Fruit fly (Drosophila melanogaster) whole organism, wandering third instar larva: Measurements from ENCODE around the gene pigeon.

Experiments used
- Abd-B ChIP-seq: fragments of >200 bp; optimal IDR thresholded peaks from 2 replicates; lab custom pipeline; 2017; ENCODE audit warnings: missing biosample characterization, missing genetic modification characterization
- CG32264 ChIP-seq: fragments of 200-800 bp; sonication (Bioruptor generic); optimal IDR thresholded peaks from 2 replicates; lab custom pipeline; 2016; ENCODE audit warnings: missing biosample characterization, missing genetic modification characterization
- CG9705 ChIP-seq: fragments of 200-800 bp; sonication (Bioruptor generic); optimal IDR thresholded peaks from 2 replicates; lab custom pipeline; 2018; ENCODE audit warnings: missing biosample characterization, mild to moderate bottlenecking, missing genetic modification characterization
- CrebA ChIP-seq: fragments of 200-800 bp; sonication (Bioruptor generic); optimal IDR thresholded peaks from 2 replicates; lab custom pipeline; 2016; ENCODE audit warnings: missing biosample characterization, mild to moderate bottlenecking, missing genetic modification characterization, borderline replicate concordance
- Dfd ChIP-seq: fragments of >200 bp; optimal IDR thresholded peaks from 2 replicates; lab custom pipeline; 2017; ENCODE audit warnings: missing biosample characterization, missing genetic modification characterization
- HLH106 ChIP-seq: fragments of 200-800 bp; optimal IDR thresholded peaks from 3 replicates; lab custom pipeline; 2019; ENCODE audit warnings: missing biosample characterization, mild to moderate bottlenecking, missing genetic modification characterization, moderate library complexity
- Hnf4 ChIP-seq: fragments of 200-800 bp; sonication (Bioruptor generic); optimal IDR thresholded peaks from 2 replicates; lab custom pipeline; 2016; ENCODE audit warnings: missing biosample characterization, mild to moderate bottlenecking, missing genetic modification characterization
- Hr83 ChIP-seq: fragments of 200-300 bp; sonication (Bioruptor generic); optimal IDR thresholded peaks from 2 replicates; lab custom pipeline; 2016; ENCODE audit warnings: missing biosample characterization, mild to moderate bottlenecking, missing genetic modification characterization, moderate library complexity; ENCODE audit not compliant: poor library complexity, severe bottlenecking
- Jra ChIP-seq: sonication (Bioruptor generic); optimal IDR thresholded peaks from 2 replicates; lab custom pipeline; 2016; ENCODE audit warnings: missing biosample characterization, missing genetic modification characterization
- N ChIP-seq: fragments of >200 bp; optimal IDR thresholded peaks from 2 replicates; lab custom pipeline; 2018; ENCODE audit warnings: missing biosample characterization, missing external identifiers, missing genetic modification characterization
- OdsH ChIP-seq: fragments of 200-800 bp; sonication (Bioruptor generic); optimal IDR thresholded peaks from 2 replicates; lab custom pipeline; 2016; ENCODE audit warnings: missing biosample characterization, mild to moderate bottlenecking, missing genetic modification characterization
- Rel ChIP-seq, 2 experiments: fragments of 200-800 bp; sonication (Bioruptor generic) in 1 of 2; optimal IDR thresholded peaks; 2 replicates in 1 of 2; 3 replicates in 1 of 2; lab custom pipeline; 2016 to 2019; ENCODE audit warnings: mild to moderate bottlenecking in 2 of 2, missing biosample characterization in 2 of 2, missing genetic modification characterization in 2 of 2, moderate library complexity in 1 of 2
- Sp1 ChIP-seq: fragments of 200-800 bp; sonication (Bioruptor generic); optimal IDR thresholded peaks from 3 replicates; lab custom pipeline; 2019; ENCODE audit warnings: missing biosample characterization, mild to moderate bottlenecking, missing genetic modification characterization, moderate library complexity
- Vsx2 ChIP-seq: fragments of 200-300, 225-300 bp; sonication (Bioruptor generic); optimal IDR thresholded peaks from 2 replicates; lab custom pipeline; 2018; ENCODE audit warnings: missing biosample characterization, missing genetic modification characterization; ENCODE audit not compliant: partially characterized antibody
- br ChIP-seq: fragments of 200-800 bp; sonication (Bioruptor generic); optimal IDR thresholded peaks from 2 replicates; lab custom pipeline; 2016; ENCODE audit warnings: missing biosample characterization, missing genetic modification characterization
- brk ChIP-seq: fragments of 200-800 bp; sonication (Bioruptor generic); optimal IDR thresholded peaks from 2 replicates; lab custom pipeline; 2016; ENCODE audit warnings: missing biosample characterization, mild to moderate bottlenecking, missing genetic modification characterization
- dl ChIP-seq, 2 experiments: fragments of 175-275, 200-275 bp in 1 of 2; fragments of 200-275 bp in 1 of 2; sonication (Bioruptor generic); optimal IDR thresholded peaks; lab custom pipeline; 2018; ENCODE audit warnings: mild to moderate bottlenecking in 2 of 2, missing biosample characterization in 2 of 2, missing genetic modification characterization in 2 of 2, moderate library complexity in 2 of 2; ENCODE audit not compliant: partially characterized antibody in 2 of 2, insufficient read depth in 1 of 2
- dmrt93B ChIP-seq: fragments of 200-800 bp; sonication (Bioruptor generic); optimal IDR thresholded peaks from 2 replicates; lab custom pipeline; 2018; ENCODE audit warnings: missing biosample characterization, mild to moderate bottlenecking, missing genetic modification characterization
- dsf ChIP-seq: sonication (Bioruptor generic); optimal IDR thresholded peaks from 2 replicates; lab custom pipeline; 2016; ENCODE audit warnings: missing biosample characterization, missing genetic modification characterization, borderline replicate concordance
- ey ChIP-seq: fragments of 200-800 bp; sonication (Bioruptor generic); optimal IDR thresholded peaks from 2 replicates; lab custom pipeline; 2016; ENCODE audit warnings: missing biosample characterization, missing genetic modification characterization
- foxo ChIP-seq, 2 experiments: fragments of 200-800 bp; sonication (Bioruptor generic); optimal IDR thresholded peaks; 2 replicates in 1 of 2; 3 replicates in 1 of 2; lab custom pipeline; 2016 to 2017; ENCODE audit warnings: missing biosample characterization in 2 of 2, missing genetic modification characterization in 2 of 2
- fru ChIP-seq: fragments of 200-800 bp; sonication (Bioruptor generic); optimal IDR thresholded peaks from 3 replicates; lab custom pipeline; 2016; ENCODE audit warnings: missing biosample characterization, mild to moderate bottlenecking, missing genetic modification characterization
- h ChIP-seq: fragments of 200-800 bp; sonication (Bioruptor generic); optimal IDR thresholded peaks from 3 replicates; lab custom pipeline; 2016; ENCODE audit warnings: missing biosample characterization, mild to moderate bottlenecking, missing genetic modification characterization
- jim ChIP-seq: fragments of 175-275, 200-325 bp; sonication (Bioruptor generic); optimal IDR thresholded peaks from 2 replicates; lab custom pipeline; 2016; ENCODE audit warnings: missing biosample characterization, mild to moderate bottlenecking, missing genetic modification characterization
- psq ChIP-seq: fragments of 200-800 bp; sonication (Bioruptor generic); optimal IDR thresholded peaks from 3 replicates; lab custom pipeline; 2017; ENCODE audit warnings: missing biosample characterization, mild to moderate bottlenecking, missing genetic modification characterization, moderate library complexity
- rgr ChIP-seq: fragments of 200-800 bp; sonication (Bioruptor generic); optimal IDR thresholded peaks from 3 replicates; lab custom pipeline; 2016; ENCODE audit warnings: missing biosample characterization, mild to moderate bottlenecking, missing genetic modification characterization
- sage ChIP-seq: fragments of 200-800 bp; sonication (Bioruptor generic); optimal IDR thresholded peaks from 2 replicates; lab custom pipeline; 2016; ENCODE audit warnings: missing biosample characterization, mild to moderate bottlenecking, missing genetic modification characterization
- sv ChIP-seq: fragments of 200-800 bp; sonication (Bioruptor generic); optimal IDR thresholded peaks from 3 replicates; lab custom pipeline; 2016; ENCODE audit warnings: missing biosample characterization, missing genetic modification characterization
- tai ChIP-seq: sonication (Bioruptor generic); optimal IDR thresholded peaks from 2 replicates; lab custom pipeline; 2016; ENCODE audit warnings: missing biosample characterization, missing genetic modification characterization
- usp ChIP-seq: fragments of >200 bp; optimal IDR thresholded peaks from 2 replicates; lab custom pipeline; 2017; ENCODE audit warnings: missing biosample characterization, missing genetic modification characterization
- woc ChIP-seq: sonication (Bioruptor generic); optimal IDR thresholded peaks from 2 replicates; lab custom pipeline; 2016; ENCODE audit warnings: missing biosample characterization, mild to moderate bottlenecking, missing genetic modification characterization

pigeon gene

DNA sequence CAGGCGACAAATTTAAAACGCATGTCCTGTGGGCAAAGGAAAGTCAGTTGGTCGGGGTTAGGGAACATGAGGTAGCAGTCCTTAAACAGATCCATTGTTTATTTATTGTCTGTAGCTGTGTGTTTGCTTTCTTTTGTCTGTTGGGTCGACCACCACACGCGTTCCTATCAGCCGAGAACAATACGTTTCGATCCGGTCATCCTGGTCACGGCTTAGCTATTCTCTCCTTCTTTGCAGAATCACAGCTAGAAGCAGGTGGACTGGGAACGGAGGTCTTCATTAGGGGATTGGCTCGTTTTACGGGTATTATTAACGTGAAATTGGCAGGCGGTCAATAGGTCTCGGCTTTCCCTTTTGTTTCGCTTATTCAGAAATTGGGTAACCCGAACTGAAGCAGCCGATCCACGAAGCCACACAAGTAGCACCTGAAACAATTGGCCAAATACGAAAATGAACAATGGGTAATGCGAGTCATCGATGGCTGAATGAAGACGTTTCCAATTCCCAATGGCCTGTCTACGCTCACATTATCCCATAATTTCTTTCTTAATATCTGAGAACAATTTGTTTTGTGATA, 34.3 kb downstream of the pigeon start:
- TF ChIP-seq psq, result no peak
- no peak for TF ChIP-seq dsf
- no peak for TF ChIP-seq N (GFP tag; lab: Kevin White, UChicago)
- no peak for TF ChIP-seq CG32264
- TF ChIP-seq Dfd (GFP tag; lab: Kevin White, UChicago), result no peak
- TF ChIP-seq dmrt93B, result no peak
- no peak for TF ChIP-seq usp (GFP tag; lab: Kevin White, UChicago)
- no peak for TF ChIP-seq foxo (GFP tag; optimal IDR thresholded peaks at IDR 0.05; lab: Kevin White, UChicago)
- no peak for TF ChIP-seq h (GFP tag; lab: Kevin White, UChicago)
- no peak for TF ChIP-seq tai (GFP tag; lab: Kevin White, UChicago)

DNA sequence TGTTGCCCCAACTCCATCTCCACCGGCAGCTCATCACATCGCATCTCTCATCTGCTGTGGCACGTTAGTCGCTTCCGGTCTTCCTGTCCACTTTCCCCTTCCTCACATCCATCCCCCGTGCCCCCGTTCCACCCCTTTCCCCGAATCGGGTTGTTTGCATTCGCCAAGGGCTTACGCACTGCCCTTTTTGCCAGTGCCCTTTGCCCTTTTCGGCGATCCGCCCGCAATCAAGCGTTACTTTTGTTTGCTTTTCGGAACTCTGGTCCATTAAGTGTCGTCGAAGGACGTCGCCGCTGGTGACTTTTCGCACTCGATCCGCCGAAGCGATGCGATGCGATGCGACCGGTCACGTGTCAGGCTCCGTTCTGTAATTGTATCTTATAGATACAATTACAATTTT, 36.5 kb downstream of the pigeon start:
- TF ChIP-seq woc, result no peak
- TF ChIP-seq sage, result no peak
- no peak for TF ChIP-seq Abd-B (GFP tag; lab: Kevin White, UChicago)
- no peak for TF ChIP-seq CG9705 (GFP tag; lab: Kevin White, UChicago)
- TF ChIP-seq Hr83 (GFP tag; lab: Kevin White, UChicago), result no peak
- no peak for TF ChIP-seq Dfd (GFP tag; lab: Kevin White, UChicago)
- no peak for TF ChIP-seq Sp1 (GFP tag; lab: Kevin White, UChicago)
- TF ChIP-seq fru, result no peak
- no peak for TF ChIP-seq jim (GFP tag; lab: Kevin White, UChicago)
- no peak for TF ChIP-seq rgr (GFP tag; lab: Kevin White, UChicago)
- no peak for TF ChIP-seq dl (GFP tag; optimal IDR thresholded peaks at IDR 0.05; lab: Kevin White, UChicago; ENCODE audit: insufficient read depth in 1 of 2, partially characterized antibody in 2 of 2)
- TF ChIP-seq, all 38 proteins: peak for 0

DNA sequence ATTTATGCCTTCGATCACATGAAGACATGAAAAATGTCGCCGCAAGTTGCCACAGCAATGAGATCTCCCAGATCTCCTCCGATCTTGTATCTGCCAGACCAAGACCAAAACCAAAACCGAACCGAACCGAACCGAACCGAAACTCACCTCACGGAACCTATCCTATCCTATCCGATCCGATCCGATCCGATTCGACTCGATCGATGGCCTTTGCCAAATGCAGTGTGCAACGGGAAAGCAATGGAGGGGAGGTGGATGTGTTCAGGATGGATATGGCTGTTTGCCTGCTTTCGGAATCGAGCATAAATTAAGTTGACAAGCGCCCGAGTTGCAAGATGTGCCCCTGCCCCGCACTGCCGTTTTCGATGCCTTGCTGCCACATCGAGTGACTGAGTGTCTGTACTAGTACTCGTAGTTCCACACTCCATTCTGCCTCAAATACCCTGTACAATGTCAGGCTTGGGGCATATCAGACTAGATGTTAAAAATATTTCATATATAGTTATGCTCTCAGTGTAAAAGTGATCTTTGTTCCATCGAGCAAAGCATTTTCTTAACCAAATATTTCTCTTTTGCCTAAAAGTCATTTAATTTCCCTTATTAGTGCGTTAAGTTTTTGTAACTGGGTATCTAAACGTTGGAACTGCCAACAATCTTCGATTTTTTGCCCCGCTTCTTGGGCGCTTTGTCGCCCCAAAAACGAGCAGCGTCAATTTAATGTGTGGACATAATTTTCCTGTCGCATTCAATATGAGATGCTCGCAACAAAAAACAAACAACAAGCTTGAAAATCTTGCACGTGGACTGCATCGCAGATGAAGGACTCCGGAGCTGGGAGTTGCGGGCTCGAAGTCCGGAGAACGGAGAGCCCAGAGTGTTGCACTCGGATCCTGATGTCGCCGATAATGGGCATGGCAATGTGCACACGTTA, 40.4 kb downstream of the pigeon start:
- TF ChIP-seq ey (GFP tag; lab: Kevin White, UChicago), result peak; percentile 81
- peak; percentile 77 for TF ChIP-seq woc
- peak; percentile 84 for TF ChIP-seq h (GFP tag; lab: Kevin White, UChicago)
- peak; percentile 70 for TF ChIP-seq br (GFP tag; lab: Kevin White, UChicago)
- no peak for TF ChIP-seq Jra (GFP tag; lab: Kevin White, UChicago)
- peak; percentile 3 for TF ChIP-seq CG32264
- peak; percentile 48 for TF ChIP-seq Hnf4 (GFP tag; lab: Kevin White, UChicago)
- TF ChIP-seq brk (GFP tag; lab: Kevin White, UChicago), result peak; percentile 6
- no peak for TF ChIP-seq CrebA (GFP tag; lab: Kevin White, UChicago)
- TF ChIP-seq sv, result peak; percentile 61
- no peak for TF ChIP-seq Vsx2 (GFP tag; lab: Kevin White, UChicago)
- TF ChIP-seq tai (GFP tag; lab: Kevin White, UChicago), result peak; percentile 34
- no peak for TF ChIP-seq Rel (GFP tag; optimal IDR thresholded peaks at IDR 0.05; lab: Kevin White, UChicago)
- TF ChIP-seq Rel (tag; optimal IDR thresholded peaks at IDR 0.05; lab: Kevin White, UChicago), result no peak
- peak; percentile 57 for TF ChIP-seq psq
- TF ChIP-seq fru, result peak; percentile 77
- TF ChIP-seq Sp1 (GFP tag; lab: Kevin White, UChicago), result peak; percentile 63
- peak in 1 of 2 experiments; percentile 73 for TF ChIP-seq foxo (GFP tag; optimal IDR thresholded peaks at IDR 0.05; lab: Kevin White, UChicago)
- TF ChIP-seq dmrt93B, result peak; percentile 27
- TF ChIP-seq rgr (GFP tag; lab: Kevin White, UChicago), result peak; percentile 74
- peak; percentile 71 for TF ChIP-seq OdsH
- TF ChIP-seq CG9705 (GFP tag; lab: Kevin White, UChicago), result no peak
- peak; percentile 53 for TF ChIP-seq HLH106 (tag; lab: Kevin White, UChicago)
- TF ChIP-seq sage, result peak; percentile 55
